Worm (Caenorhabditis elegans): Measurements from ENCODE around the gene glrx-5.

Gene glrx-5

DNA sequence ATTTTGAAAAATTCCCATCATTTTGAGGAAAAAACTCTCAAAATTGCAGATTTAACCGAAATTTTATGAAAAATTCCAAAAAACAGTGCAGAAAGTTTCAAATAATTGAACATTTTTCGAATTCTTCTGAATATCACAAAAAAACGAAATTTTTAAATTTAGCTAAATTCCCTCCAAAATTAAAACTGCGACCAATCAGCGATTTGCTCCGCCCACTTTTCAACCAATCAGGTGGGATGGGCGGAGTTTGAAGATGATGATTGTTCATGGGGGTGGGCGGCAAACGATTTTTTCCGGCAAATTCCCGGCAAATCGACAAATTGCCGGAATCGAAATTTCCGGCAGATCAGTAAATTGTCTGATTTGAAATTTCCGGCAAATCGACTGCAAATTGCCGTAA, 39.4 kb downstream of the glrx-5 start:
- TF ChIP-seq nhr-12 (tag; optimal IDR thresholded peaks at IDR 0.05) (no peak), ces-1 (GFP tag; optimal IDR thresholded peaks at IDR 0.05) (no peak)

DNA sequence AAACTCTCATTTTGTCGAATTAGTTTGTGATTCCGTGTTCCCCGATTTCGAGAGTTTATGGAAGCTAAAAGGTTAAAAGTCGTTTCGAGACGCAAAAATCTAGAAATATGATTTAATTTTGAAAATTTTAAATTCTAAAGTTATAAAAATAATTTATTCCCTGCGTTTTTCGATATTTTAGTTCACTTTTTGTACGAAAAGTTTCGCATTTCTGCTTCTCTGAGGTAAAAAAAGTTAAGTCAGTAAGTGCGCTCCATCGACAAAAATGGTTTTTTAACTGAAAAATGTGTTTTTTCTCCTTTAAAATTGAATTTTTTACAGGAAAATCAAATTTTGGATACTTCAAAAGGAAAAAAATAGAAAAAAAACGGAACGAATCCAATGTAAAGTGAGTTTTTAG, 40.2 kb downstream of the glrx-5 start, which contains the start of gene zip-1:
Gene zip-1 (plus strand): TSS at position 301 of the 400 bp plus-strand sequence.
- no peak for TF ChIP-seq M03D4.4 (tag; optimal IDR thresholded peaks at IDR 0.05)
- TF ChIP-seq elt-1 (tag; optimal IDR thresholded peaks at IDR 0.05; ENCODE audit: borderline replicate concordance, insufficient read depth) = no peak
- TF ChIP-seq lsy-2 (tag; optimal IDR thresholded peaks at IDR 0.05) = no peak
- no peak for TF ChIP-seq flh-1 (GFP tag; optimal IDR thresholded peaks at IDR 0.05)
- no peak for TF ChIP-seq ceh-39 (tag; optimal IDR thresholded peaks at IDR 0.05)
- no peak for TF ChIP-seq nhr-12 (tag; optimal IDR thresholded peaks at IDR 0.05)
- TF ChIP-seq tbx-8 (GFP tag; optimal IDR thresholded peaks at IDR 0.05) = no peak
- TF ChIP-seq elt-3 (tag; optimal IDR thresholded peaks at IDR 0.05) = no peak
- no peak for TF ChIP-seq nhr-237 (tag; optimal IDR thresholded peaks at IDR 0.05)

DNA sequence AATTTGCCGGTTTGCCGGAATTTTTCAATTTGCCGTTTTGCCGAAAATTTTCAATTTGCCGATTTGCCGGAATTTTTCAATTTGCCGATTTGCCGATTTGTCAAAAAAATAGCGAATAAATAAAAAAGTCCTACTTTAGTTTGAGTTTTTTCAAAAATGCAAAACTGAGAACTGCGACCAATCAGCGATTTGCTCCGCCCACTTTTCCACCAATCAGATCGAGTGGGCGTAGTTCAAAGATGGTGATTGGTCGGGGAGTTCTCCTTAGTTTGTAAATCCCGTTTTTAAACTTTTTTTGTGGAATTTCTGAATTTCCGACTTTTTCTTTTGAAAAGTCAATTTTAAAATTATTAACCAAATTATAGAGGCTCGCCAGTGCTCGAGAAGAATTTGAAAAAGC, 42.4 kb downstream of the glrx-5 start:
- TF ChIP-seq mls-2 (tag; optimal IDR thresholded peaks at IDR 0.05) = no peak
- TF ChIP-seq ztf-11 (tag; optimal IDR thresholded peaks at IDR 0.05) = no peak
- TF ChIP-seq ceh-43 (GFP tag; optimal IDR thresholded peaks at IDR 0.05) = no peak
- TF ChIP-seq snpc-4 (tag; optimal IDR thresholded peaks at IDR 0.05) = no peak
- TF ChIP-seq M03D4.4 (tag; optimal IDR thresholded peaks at IDR 0.05) = no peak
- no peak for TF ChIP-seq lin-13 (tag; optimal IDR thresholded peaks at IDR 0.05)
- no peak for TF ChIP-seq pha-4 (tag; optimal IDR thresholded peaks at IDR 0.05)
- no peak for TF ChIP-seq bed-3 (GFP tag; optimal IDR thresholded peaks at IDR 0.05)

DNA sequence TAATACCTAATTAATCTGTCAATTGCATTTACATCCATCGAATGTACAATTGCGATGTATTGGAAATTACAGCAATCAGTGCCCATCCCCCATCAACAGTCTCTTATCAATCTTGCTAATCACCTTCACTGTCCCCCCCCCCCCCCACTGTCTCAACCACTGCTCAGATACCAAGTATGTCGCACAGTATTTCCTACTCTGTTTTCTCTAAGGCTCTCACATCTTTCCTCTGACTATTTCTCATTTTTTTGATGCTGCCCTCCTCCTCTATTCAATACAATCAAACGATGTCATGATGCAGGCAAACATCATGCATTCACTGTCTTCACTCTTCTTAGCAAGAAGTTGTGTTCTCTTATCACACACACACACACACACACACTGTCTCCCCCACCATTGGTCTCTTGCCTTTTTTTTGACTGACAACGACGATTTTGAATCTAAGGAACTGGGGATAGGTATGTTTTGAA, 46.1 kb downstream of the glrx-5 start, which contains the start of the genes zip-12 and Y75B8A.63:
Gene zip-12 (plus strand): TSS at position 387 of the 470 bp plus-strand sequence.
Gene Y75B8A.63 (plus strand): TSS at position 420 of the 470 bp plus-strand sequence.
- TF ChIP-seq ceh-83 (GFP tag; optimal IDR thresholded peaks at IDR 0.05) (no peak), ces-1 (GFP tag; optimal IDR thresholded peaks at IDR 0.05) (no peak), elt-3 (tag; optimal IDR thresholded peaks at IDR 0.05) (no peak), unc-62 (GFP tag; optimal IDR thresholded peaks at IDR 0.05) (no peak), flh-1 (GFP tag; optimal IDR thresholded peaks at IDR 0.05) (no peak), sem-2 (GFP tag; optimal IDR thresholded peaks at IDR 0.05) (no peak), lin-13 (tag; optimal IDR thresholded peaks at IDR 0.05) (no peak), hlh-1 (tag; optimal IDR thresholded peaks at IDR 0.05) (no peak), sptf-1 (tag; optimal IDR thresholded peaks at IDR 0.05) (no peak), lin-32 (GFP tag; optimal IDR thresholded peaks at IDR 0.05) (no peak), bed-3 (GFP tag; optimal IDR thresholded peaks at IDR 0.05) (no peak), nhr-237 (tag; optimal IDR thresholded peaks at IDR 0.05) (no peak), pha-4 (tag; optimal IDR thresholded peaks at IDR 0.05) (no peak), ham-2 (GFP tag; optimal IDR thresholded peaks at IDR 0.05) (no peak), lsy-2 (tag; optimal IDR thresholded peaks at IDR 0.05) (no peak), drap-1 (GFP tag; optimal IDR thresholded peaks at IDR 0.05) (no peak), zip-8 (tag; optimal IDR thresholded peaks at IDR 0.05) (no peak)

DNA sequence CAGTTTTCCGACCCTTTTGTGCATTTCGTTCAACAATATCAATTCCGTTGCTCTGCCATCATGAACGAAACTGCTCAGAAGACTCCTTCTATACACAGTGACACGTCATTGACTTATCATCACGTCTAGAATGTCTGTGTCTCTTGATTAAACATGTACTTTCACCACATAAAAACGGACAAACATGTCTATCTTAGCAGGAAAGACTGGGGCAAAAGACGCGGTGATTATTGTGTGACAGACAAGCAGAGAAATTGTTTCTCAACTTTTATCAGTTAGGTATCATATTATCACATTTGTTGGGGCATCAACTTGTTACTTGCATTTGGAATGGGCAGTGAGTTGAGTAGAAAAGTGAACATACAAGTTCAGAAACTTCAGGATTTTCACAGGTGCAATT, 48.4 kb downstream of the glrx-5 start:
- TF ChIP-seq nhr-2 (tag; optimal IDR thresholded peaks at IDR 0.05) (no peak), unc-39 (tag; optimal IDR thresholded peaks at IDR 0.05) (no peak), flh-1 (GFP tag; optimal IDR thresholded peaks at IDR 0.05) (no peak), zip-8 (tag; optimal IDR thresholded peaks at IDR 0.05) (no peak), ceh-83 (GFP tag; optimal IDR thresholded peaks at IDR 0.05) (no peak), blmp-1 (tag; optimal IDR thresholded peaks at IDR 0.05) (no peak), nhr-76 (tag; optimal IDR thresholded peaks at IDR 0.05) (no peak), pha-4 (tag; optimal IDR thresholded peaks at IDR 0.05) (no peak), lin-32 (GFP tag; optimal IDR thresholded peaks at IDR 0.05) (no peak), M03D4.4 (tag; optimal IDR thresholded peaks at IDR 0.05) (no peak), tbx-8 (GFP tag; optimal IDR thresholded peaks at IDR 0.05) (no peak), nhr-12 (tag; optimal IDR thresholded peaks at IDR 0.05) (no peak), ham-2 (GFP tag; optimal IDR thresholded peaks at IDR 0.05) (no peak), nhr-237 (tag; optimal IDR thresholded peaks at IDR 0.05) (no peak), mep-1 (tag; optimal IDR thresholded peaks at IDR 0.05) (no peak), cnd-1 (tag; optimal IDR thresholded peaks at IDR 0.05) (no peak), nhr-28 (tag; optimal IDR thresholded peaks at IDR 0.05) (no peak)
